Worm (Caenorhabditis elegans): ENCODE measurements around the gene Y54E2A.7.
A peak's percentile ranks its signal among the peaks of the same experiment; 100 is the strongest.

The Y54E2A.7 gene

DNA sequence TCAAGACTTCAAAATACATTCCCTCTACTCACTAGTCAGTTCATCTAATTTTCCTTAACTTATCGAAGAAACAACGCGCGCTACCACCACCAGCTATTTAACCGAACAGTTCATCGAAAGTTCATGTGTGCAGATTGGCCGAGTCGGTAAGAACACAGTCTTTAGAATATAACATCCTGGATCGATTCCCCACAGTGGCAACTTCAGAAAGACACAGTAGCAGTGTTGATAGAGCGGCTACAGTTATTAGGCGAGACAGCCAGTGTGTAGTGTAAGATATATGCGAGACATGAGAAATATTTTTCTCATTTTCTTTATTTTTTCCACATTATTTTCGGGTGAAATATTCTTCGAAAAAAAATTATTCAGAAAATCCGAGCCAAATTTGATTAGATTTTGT, 29.7 kb upstream of the Y54E2A.7 start:
- peak; percentile 1 for TF ChIP-seq nhr-129 (tag; optimal IDR thresholded peaks at IDR 0.05)
- peak; percentile 1 for TF ChIP-seq sma-3 (GFP tag; optimal IDR thresholded peaks at IDR 0.05)

DNA sequence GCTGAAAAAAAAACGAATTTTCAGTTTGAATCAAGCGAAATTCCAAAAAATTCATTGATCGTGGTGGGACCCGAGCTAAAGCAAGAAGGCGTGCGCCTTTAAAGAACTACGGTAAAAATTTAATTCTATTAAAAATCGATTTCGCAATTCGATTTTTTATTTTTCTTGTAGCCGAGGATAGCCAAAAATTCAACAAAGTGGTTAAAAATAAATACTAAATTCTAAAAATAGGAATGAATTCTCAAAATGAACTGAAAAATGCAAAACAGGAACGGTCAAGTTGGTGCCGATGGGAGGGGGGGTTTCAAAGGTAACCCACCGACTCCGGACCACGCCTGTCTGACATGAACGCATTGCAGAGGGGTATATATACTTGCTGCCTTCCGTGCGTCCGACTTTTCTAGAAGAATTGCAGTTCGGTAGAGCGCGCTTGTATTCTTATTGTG, 28.3 kb upstream of the Y54E2A.7 start:
- TF ChIP-seq sma-3 (GFP tag; optimal IDR thresholded peaks at IDR 0.05) (peak; percentile 6), unc-55 (GFP tag; optimal IDR thresholded peaks at IDR 0.05) (peak; percentile 62), lsy-2 (tag; optimal IDR thresholded peaks at IDR 0.05) (peak in 1 of 2 experiments; percentile 63), elt-3 (tag; optimal IDR thresholded peaks at IDR 0.05) (no peak), gmeb-1 (tag; optimal IDR thresholded peaks at IDR 0.05) (peak; percentile 30), ama-1 (optimal IDR thresholded peaks at IDR 0.05) (peak; percentile 36), dmd-4 (tag; optimal IDR thresholded peaks at IDR 0.05) (no peak), F13H6.1 (tag; optimal IDR thresholded peaks at IDR 0.05) (peak; percentile 22), fos-1 (tag; optimal IDR thresholded peaks at IDR 0.05) (peak; percentile 11), R02D3.7 (tag; optimal IDR thresholded peaks at IDR 0.05) (no peak), crh-2 (tag; optimal IDR thresholded peaks at IDR 0.05) (peak; percentile 54), blmp-1 (tag; optimal IDR thresholded peaks at IDR 0.05; ENCODE audit: insufficient read depth) (no peak), snpc-4 (tag; optimal IDR thresholded peaks at IDR 0.05) (peak; percentile 97), sma-9 (GFP tag; optimal IDR thresholded peaks at IDR 0.05) (peak; percentile 48), sma-9 (tag; optimal IDR thresholded peaks at IDR 0.05) (no peak), sem-4 (tag; optimal IDR thresholded peaks at IDR 0.05) (peak; percentile 57), lin-13 (GFP tag; optimal IDR thresholded peaks at IDR 0.05) (peak; percentile 33), lin-11 (tag; optimal IDR thresholded peaks at IDR 0.05) (peak; percentile 48), nhr-25 (tag; optimal IDR thresholded peaks at IDR 0.05) (no peak)

DNA sequence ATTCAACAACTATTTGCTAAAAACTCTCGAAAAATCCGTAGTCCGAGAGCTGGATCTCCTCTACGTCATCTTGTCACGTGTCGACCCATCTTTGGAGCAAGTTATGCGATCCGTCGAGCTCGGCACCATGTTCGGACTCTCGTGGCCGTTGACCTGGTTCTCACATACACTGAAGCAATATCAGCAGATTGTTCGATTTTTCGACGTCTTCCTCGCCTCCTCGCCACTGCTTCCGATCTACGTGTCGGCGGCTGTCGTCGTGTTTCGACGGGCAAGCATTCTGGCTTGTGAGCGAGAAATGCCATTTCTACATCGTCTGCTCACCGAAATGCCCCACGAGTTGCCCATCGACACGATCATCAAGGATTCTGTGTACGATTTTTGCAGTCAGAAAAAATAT, 26.6 kb upstream of the Y54E2A.7 start:
- TF ChIP-seq lsy-2 (tag; optimal IDR thresholded peaks at IDR 0.05) (no peak), ceh-82 (tag; optimal IDR thresholded peaks at IDR 0.05) (no peak), elt-3 (tag; optimal IDR thresholded peaks at IDR 0.05) (no peak), unc-55 (GFP tag; optimal IDR thresholded peaks at IDR 0.05) (no peak), nhr-12 (tag; optimal IDR thresholded peaks at IDR 0.05) (no peak), Y55F3AM.14 (GFP tag; optimal IDR thresholded peaks at IDR 0.05) (no peak)

DNA sequence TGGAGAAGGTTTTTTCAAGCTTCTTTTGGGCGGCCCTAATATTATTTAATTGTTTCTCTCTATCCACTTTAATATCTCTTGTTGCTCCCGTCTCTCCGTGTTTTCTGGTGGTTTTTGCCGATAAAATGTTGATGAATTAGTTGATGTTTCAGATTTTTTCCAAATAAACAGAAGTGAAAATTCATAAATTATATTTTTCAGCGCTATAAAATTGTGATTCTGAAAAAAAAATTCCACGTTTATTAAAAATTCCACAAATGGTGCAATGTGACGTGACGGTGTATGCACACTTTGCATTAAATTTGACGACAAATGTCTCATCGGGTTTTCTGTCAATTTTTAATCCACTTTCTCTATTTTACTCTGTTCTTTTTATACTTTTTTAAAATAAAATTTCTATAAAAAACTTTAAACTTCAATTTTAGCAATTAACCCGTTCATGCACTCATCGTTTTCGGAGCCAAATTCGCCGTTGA, 25.3 kb upstream of the Y54E2A.7 start, which contains the start of gene tbc-20:
Gene tbc-20, plus strand, starts transcription at position 426 of the 476 bp plus-strand sequence.
- TF ChIP-seq nhr-25 (tag; optimal IDR thresholded peaks at IDR 0.05) (peak; percentile 29), skn-1 (tag; optimal IDR thresholded peaks at IDR 0.05) (no peak), C34F6.9 (tag; optimal IDR thresholded peaks at IDR 0.05) (peak; percentile 44), mab-5 (tag; optimal IDR thresholded peaks at IDR 0.05) (no peak), unc-55 (GFP tag; optimal IDR thresholded peaks at IDR 0.05) (peak; percentile 51), lin-13 (GFP tag; optimal IDR thresholded peaks at IDR 0.05) (peak; percentile 20), lsy-2 (tag; optimal IDR thresholded peaks at IDR 0.05) (peak in 1 of 2 experiments; percentile 54), crh-2 (tag; optimal IDR thresholded peaks at IDR 0.05) (peak; percentile 40), nhr-11 (tag; optimal IDR thresholded peaks at IDR 0.05) (no peak), sma-9 (GFP tag; optimal IDR thresholded peaks at IDR 0.05) (peak; percentile 20), sma-9 (tag; optimal IDR thresholded peaks at IDR 0.05) (no peak), sem-4 (tag; optimal IDR thresholded peaks at IDR 0.05) (peak; percentile 18), sma-3 (GFP tag; optimal IDR thresholded peaks at IDR 0.05) (peak; percentile 20), gmeb-1 (tag; optimal IDR thresholded peaks at IDR 0.05) (peak; percentile 16), aly-2 (tag; optimal IDR thresholded peaks at IDR 0.05) (no peak), fos-1 (tag; optimal IDR thresholded peaks at IDR 0.05) (no peak), nhr-77 (tag; optimal IDR thresholded peaks at IDR 0.05) (peak; percentile 25), ceh-16 (tag; optimal IDR thresholded peaks at IDR 0.05) (no peak)

DNA sequence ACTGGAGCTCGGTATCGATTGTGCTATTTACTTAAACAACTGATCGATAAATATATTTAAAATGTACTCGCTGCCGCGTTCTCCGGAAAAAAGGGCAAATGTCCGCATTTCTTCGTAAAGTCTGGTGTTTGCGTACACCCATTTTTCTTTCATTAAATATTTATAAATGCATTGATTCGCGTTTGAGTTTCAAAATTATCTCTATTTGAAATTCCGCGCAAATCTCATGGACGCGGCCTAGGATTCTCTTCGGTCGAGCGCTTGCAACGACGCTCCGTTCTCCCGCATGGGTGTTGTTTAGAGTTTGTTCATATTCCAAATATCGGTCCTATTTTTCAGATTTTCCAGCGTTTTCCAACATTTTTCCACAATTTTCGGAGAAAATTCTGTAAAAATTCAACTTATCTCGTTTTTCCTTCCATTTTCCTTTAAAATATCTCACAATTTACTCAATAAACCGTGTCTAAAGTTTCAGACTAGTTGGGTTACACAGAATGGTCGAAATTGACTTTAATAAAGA, 22.2 kb upstream of the Y54E2A.7 start, which contains the start of gene eif-3.B:
Gene eif-3.B, plus strand, starts transcription at position 470 of the 520 bp plus-strand sequence.
- TF ChIP-seq mbf-1 (tag; optimal IDR thresholded peaks at IDR 0.05) (no peak), F13H6.1 (tag; optimal IDR thresholded peaks at IDR 0.05) (peak; percentile 95), fos-1 (tag; optimal IDR thresholded peaks at IDR 0.05) (peak; percentile 78), snpc-4 (tag; optimal IDR thresholded peaks at IDR 0.05) (peak; percentile 93), elt-1 (tag; optimal IDR thresholded peaks at IDR 0.05) (no peak), C34F6.9 (tag; optimal IDR thresholded peaks at IDR 0.05) (peak; percentile 95), egl-27 (tag; optimal IDR thresholded peaks at IDR 0.05) (peak; percentile 80), nhr-11 (tag; optimal IDR thresholded peaks at IDR 0.05) (no peak), unc-62 (GFP tag; optimal IDR thresholded peaks at IDR 0.05) (no peak), nhr-23 (tag; optimal IDR thresholded peaks at IDR 0.05) (no peak), ama-1 (optimal IDR thresholded peaks at IDR 0.05) (no peak), aly-2 (tag; optimal IDR thresholded peaks at IDR 0.05) (no peak), unc-39 (tag; optimal IDR thresholded peaks at IDR 0.05) (no peak), sma-3 (GFP tag; optimal IDR thresholded peaks at IDR 0.05) (peak; percentile 95), sem-4 (tag; optimal IDR thresholded peaks at IDR 0.05) (peak; percentile 84), nhr-21 (tag; optimal IDR thresholded peaks at IDR 0.05) (peak; percentile 88), nhr-237 (tag; optimal IDR thresholded peaks at IDR 0.05) (no peak), alr-1 (tag; optimal IDR thresholded peaks at IDR 0.05) (no peak), zag-1 (tag; optimal IDR thresholded peaks at IDR 0.05) (peak; percentile 74), ztf-4 (tag; optimal IDR thresholded peaks at IDR 0.05) (peak; percentile 90), elt-3 (tag; optimal IDR thresholded peaks at IDR 0.05) (no peak), gmeb-1 (tag; optimal IDR thresholded peaks at IDR 0.05) (peak; percentile 98), lin-11 (tag; optimal IDR thresholded peaks at IDR 0.05) (peak; percentile 97), ceh-82 (tag; optimal IDR thresholded peaks at IDR 0.05) (peak; percentile 41), nhr-25 (tag; optimal IDR thresholded peaks at IDR 0.05) (peak; percentile 86), dmd-4 (tag; optimal IDR thresholded peaks at IDR 0.05) (peak; percentile 22), lin-13 (GFP tag; optimal IDR thresholded peaks at IDR 0.05) (peak; percentile 94), R02D3.7 (tag; optimal IDR thresholded peaks at IDR 0.05) (peak; percentile 38)
